Worm (Caenorhabditis elegans): ENCODE results near the gene dpy-26.
A peak's percentile ranks its signal among the peaks of the same experiment; 100 is the strongest.

The dpy-26 gene

ce11 chrIV:12451225-12451831 is at the start of gene dpy-26:
TSS of gene dpy-26 (minus strand) at chrIV:12451335.
- no peak for TF ChIP-seq hlh-13 (GFP tag; optimal IDR thresholded peaks at IDR 0.05)
- no peak for TF ChIP-seq ceh-45 (GFP tag; IDR thresholded peaks at IDR 0.05)
- TF ChIP-seq unc-42 (tag; optimal IDR thresholded peaks at IDR 0.05) = peak; percentile 55
- TF ChIP-seq pros-1 (tag; optimal IDR thresholded peaks at IDR 0.05) = no peak
- peak; percentile 27 for TF ChIP-seq nfya-1 (tag; optimal IDR thresholded peaks at IDR 0.05)
- no peak for TF ChIP-seq ets-4 (tag; optimal IDR thresholded peaks at IDR 0.05)

DNA sequence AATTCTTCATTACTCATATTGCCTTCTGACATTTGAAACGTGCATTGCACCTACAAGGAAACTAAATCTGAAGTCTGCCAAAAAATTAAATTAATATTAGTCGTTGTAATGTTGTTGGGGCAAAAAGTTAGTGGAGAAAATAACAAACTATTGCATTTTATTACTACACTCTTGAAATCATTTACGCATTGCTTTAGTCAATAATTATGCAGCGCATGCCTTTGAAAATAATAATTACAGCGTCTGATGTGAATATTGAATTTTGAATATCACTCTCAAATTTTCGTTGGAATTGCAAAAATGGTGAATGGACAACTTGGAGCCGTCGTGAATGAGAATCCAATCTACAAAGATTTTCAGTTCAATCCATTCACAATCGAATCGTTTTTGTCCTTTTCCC is 47.1 kb upstream of the dpy-26 start, which contains the start of gene sru-19:
sru-19 (plus strand) TSS at position 301 of the 400 bp plus-strand sequence.
- TF ChIP-seq che-1 (tag; optimal IDR thresholded peaks at IDR 0.05) (no peak), ceh-48 (tag; optimal IDR thresholded peaks at IDR 0.05) (no peak), mec-3 (tag; optimal IDR thresholded peaks at IDR 0.05; ENCODE audit: borderline replicate concordance) (no peak), ceh-2 (tag; optimal IDR thresholded peaks at IDR 0.05) (no peak), ceh-6 (GFP tag; optimal IDR thresholded peaks at IDR 0.05) (no peak), lim-6 (tag; optimal IDR thresholded peaks at IDR 0.05) (no peak), K09A11.1 (tag; optimal IDR thresholded peaks at IDR 0.05; ENCODE audit: insufficient read depth) (no peak), C08G9.2 (tag; optimal IDR thresholded peaks at IDR 0.05) (no peak), elt-4 (tag; optimal IDR thresholded peaks at IDR 0.05) (no peak), ceh-19 (GFP tag; optimal IDR thresholded peaks at IDR 0.05) (no peak)

DNA sequence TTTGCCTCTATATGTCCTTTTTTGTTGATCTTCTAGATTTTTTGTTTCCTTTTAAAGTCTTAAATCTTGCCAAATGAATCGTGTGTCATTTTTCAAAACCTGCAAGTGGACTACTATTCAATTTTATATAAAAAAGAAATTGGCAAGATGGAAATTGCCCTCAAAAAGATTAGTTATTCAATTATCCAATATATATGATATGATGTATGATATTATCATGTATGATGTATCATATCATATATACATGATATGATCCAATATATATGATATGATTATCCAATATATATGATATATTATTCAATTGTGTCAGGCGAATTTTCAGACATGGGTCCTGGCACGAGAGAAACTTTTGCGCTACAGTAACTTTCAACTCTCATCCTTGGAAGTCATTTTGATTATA is 44.1 kb upstream of the dpy-26 start, which contains the start of gene sru-20:
sru-20 (plus strand) TSS at position 301 of the 400 bp plus-strand sequence.
- TF ChIP-seq syd-9 (tag; optimal IDR thresholded peaks at IDR 0.05) (no peak), hlh-30 (tag; optimal IDR thresholded peaks at IDR 0.05; ENCODE audit: insufficient read depth) (no peak), eyg-1 (tag; optimal IDR thresholded peaks at IDR 0.05) (no peak), odd-2 (tag; optimal IDR thresholded peaks at IDR 0.05) (no peak), fax-1 (tag; optimal IDR thresholded peaks at IDR 0.05) (no peak), unc-86 (tag; optimal IDR thresholded peaks at IDR 0.05) (no peak), pqm-1 (tag; optimal IDR thresholded peaks at IDR 0.05) (no peak), dmd-4 (tag; optimal IDR thresholded peaks at IDR 0.05; ENCODE audit: borderline replicate concordance) (no peak)

DNA sequence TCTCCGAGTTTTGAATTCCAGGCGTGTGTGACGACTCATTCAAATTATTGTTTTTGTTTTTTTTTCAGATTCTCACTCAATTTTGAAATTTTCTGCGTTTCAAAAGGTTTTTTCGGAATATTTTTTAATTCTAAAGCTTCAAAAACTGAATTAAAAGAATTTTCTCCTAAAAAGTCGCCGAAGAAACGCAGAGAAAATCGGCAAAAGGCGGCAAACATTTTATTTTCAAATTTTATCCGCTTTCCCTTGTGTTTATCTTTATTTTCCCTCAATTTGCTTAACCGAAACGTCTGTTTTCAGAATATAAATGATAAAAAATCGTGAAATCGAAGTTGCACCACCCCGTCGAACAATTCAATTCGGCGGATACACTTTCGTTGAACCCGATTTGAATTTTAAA is 39.4 kb upstream of the dpy-26 start, which contains the start of gene him-6:
him-6 (plus strand) TSS at position 301 of the 400 bp plus-strand sequence.
- no peak for TF ChIP-seq nhr-11 (tag; optimal IDR thresholded peaks at IDR 0.05)
- TF ChIP-seq ahr-1 (tag; optimal IDR thresholded peaks at IDR 0.05) = no peak
- no peak for TF ChIP-seq ceh-34 (tag; optimal IDR thresholded peaks at IDR 0.05)
- TF ChIP-seq K09A11.1 (tag; optimal IDR thresholded peaks at IDR 0.05; ENCODE audit: insufficient read depth) = no peak
- no peak for TF ChIP-seq hlh-13 (GFP tag; optimal IDR thresholded peaks at IDR 0.05)
- no peak for TF ChIP-seq elt-2 (tag; optimal IDR thresholded peaks at IDR 0.05)
- TF ChIP-seq elt-4 (tag; optimal IDR thresholded peaks at IDR 0.05) = no peak
- no peak for TF ChIP-seq hlh-8 (tag; optimal IDR thresholded peaks at IDR 0.05)
- TF ChIP-seq zip-5 (tag; optimal IDR thresholded peaks at IDR 0.05) = no peak
- TF ChIP-seq ceh-18 (tag; optimal IDR thresholded peaks at IDR 0.05) = no peak
- no peak for TF ChIP-seq pros-1 (tag; optimal IDR thresholded peaks at IDR 0.05)
- TF ChIP-seq nhr-232 (tag; optimal IDR thresholded peaks at IDR 0.05) = no peak

DNA sequence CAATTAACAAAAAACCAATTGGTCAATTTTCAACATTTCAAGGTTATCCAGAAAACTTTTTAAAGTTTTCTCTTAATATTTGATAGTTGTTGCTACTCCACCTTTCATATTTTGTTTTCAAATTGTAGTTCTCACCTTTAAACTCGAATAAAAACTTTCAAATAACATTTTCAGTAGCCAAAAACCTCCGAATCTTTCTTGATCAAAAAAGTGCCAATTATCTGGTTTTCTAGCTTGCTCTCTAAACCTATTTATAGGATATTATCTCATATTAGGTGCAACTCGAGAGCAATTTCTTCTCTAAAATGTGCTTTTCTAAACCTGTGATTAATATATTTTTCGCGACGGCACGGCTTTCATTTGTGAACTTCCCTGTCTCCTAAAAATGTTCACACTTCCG is 36.1 kb upstream of the dpy-26 start, which contains the start of gene sru-26:
sru-26 (plus strand) TSS at position 301 of the 400 bp plus-strand sequence.
- TF ChIP-seq ceh-9 (tag; optimal IDR thresholded peaks at IDR 0.05) (no peak), C08G9.2 (tag; optimal IDR thresholded peaks at IDR 0.05) (no peak), pha-2 (tag; optimal IDR thresholded peaks at IDR 0.05) (no peak), ceh-2 (tag; optimal IDR thresholded peaks at IDR 0.05) (no peak), ceh-48 (tag; optimal IDR thresholded peaks at IDR 0.05) (no peak), ets-4 (tag; optimal IDR thresholded peaks at IDR 0.05) (no peak), unc-55 (GFP tag; optimal IDR thresholded peaks at IDR 0.05) (no peak), ceh-31 (tag; optimal IDR thresholded peaks at IDR 0.05) (no peak), rnt-1 (tag; optimal IDR thresholded peaks at IDR 0.05) (no peak), lin-11 (tag; optimal IDR thresholded peaks at IDR 0.05) (no peak)
